Fruit fly (Drosophila melanogaster) whole organism: ENCODE data around the gene miple2.

Experiments
- CG8478 ChIP-seq: fragments of >200 bp; optimal IDR thresholded peaks from 2 replicates; lab custom pipeline; 2018; ENCODE audit warnings: inconsistent platforms
- Dll ChIP-seq: fragments of >200 bp; optimal IDR thresholded peaks from 2 replicates; lab custom pipeline; 2017
- EcR ChIP-seq, 2 experiments: fragments of >200 bp; optimal IDR thresholded peaks; 2 replicates each; lab custom pipeline; 2017; ENCODE audit warnings: missing biosample characterization in 2 of 2, missing genetic modification characterization in 2 of 2, missing genetic modification reagents in 2 of 2
- pan ChIP-seq: fragments of >200 bp; optimal IDR thresholded peaks from 2 replicates; lab custom pipeline; 2017
- psq ChIP-seq: fragments of >200 bp; optimal IDR thresholded peaks from 2 replicates; lab custom pipeline; 2017
- usp ChIP-seq: fragments of >200 bp; optimal IDR thresholded peaks from 2 replicates; lab custom pipeline; 2017; ENCODE audit warnings: missing biosample characterization, missing genetic modification characterization, mixed read lengths

The miple2 gene

dm6 chr3L:270760-271500, at the start of gene miple2:
Gene miple2, plus strand, starts transcription at chr3L:271200.
- TF ChIP-seq usp (GFP tag; lab: Kevin White, UChicago), result no peak
- no peak for TF ChIP-seq EcR (GFP tag; optimal IDR thresholded peaks at IDR 0.05; lab: Kevin White, UChicago)
- TF ChIP-seq CG8478 (lab: Kevin White, UChicago), result no peak
- no peak for TF ChIP-seq Dll
- TF ChIP-seq pan (lab: Kevin White, UChicago), result no peak
- TF ChIP-seq psq (lab: Kevin White, UChicago), result no peak

- no peak for TF ChIP-seq CG8478 (lab: Kevin White, UChicago)
- no peak for TF ChIP-seq EcR (GFP tag; optimal IDR thresholded peaks at IDR 0.05; lab: Kevin White, UChicago)
- TF ChIP-seq psq (lab: Kevin White, UChicago), result no peak
Measured at dm6 chr3L:223019-223902, 47.7 kb upstream of the miple2 start, which contains the start of the genes pyx and CG33229. Gene pyx, minus strand, starts transcription at chr3L:223069. Gene CG33229, plus strand, starts transcription at chr3L:223852.

dm6 chr3L:224004-224951, 46.7 kb upstream of the miple2 start:
- TF ChIP-seq EcR (GFP tag; optimal IDR thresholded peaks at IDR 0.05; lab: Kevin White, UChicago) (no peak), CG8478 (lab: Kevin White, UChicago) (peak; percentile 45)

dm6 chr3L:225120-225519, 45.9 kb upstream of the miple2 start:
- no peak for TF ChIP-seq pan (lab: Kevin White, UChicago)
- no peak for TF ChIP-seq CG8478 (lab: Kevin White, UChicago)
- TF ChIP-seq Dll, result no peak
- no peak for TF ChIP-seq EcR (GFP tag; optimal IDR thresholded peaks at IDR 0.05; lab: Kevin White, UChicago)
- no peak for TF ChIP-seq psq (lab: Kevin White, UChicago)
- no peak for TF ChIP-seq usp (GFP tag; lab: Kevin White, UChicago)

dm6 chr3L:231504-231903, 39.5 kb upstream of the miple2 start, which contains the start of gene CG42846:
Gene CG42846, minus strand, starts transcription at chr3L:231604.
- TF ChIP-seq usp (GFP tag; lab: Kevin White, UChicago), result no peak
- no peak for TF ChIP-seq pan (lab: Kevin White, UChicago)
- TF ChIP-seq Dll, result no peak
- no peak for TF ChIP-seq psq (lab: Kevin White, UChicago)
- TF ChIP-seq CG8478 (lab: Kevin White, UChicago), result no peak
- TF ChIP-seq EcR (GFP tag; optimal IDR thresholded peaks at IDR 0.05; lab: Kevin White, UChicago), result no peak

DNA sequence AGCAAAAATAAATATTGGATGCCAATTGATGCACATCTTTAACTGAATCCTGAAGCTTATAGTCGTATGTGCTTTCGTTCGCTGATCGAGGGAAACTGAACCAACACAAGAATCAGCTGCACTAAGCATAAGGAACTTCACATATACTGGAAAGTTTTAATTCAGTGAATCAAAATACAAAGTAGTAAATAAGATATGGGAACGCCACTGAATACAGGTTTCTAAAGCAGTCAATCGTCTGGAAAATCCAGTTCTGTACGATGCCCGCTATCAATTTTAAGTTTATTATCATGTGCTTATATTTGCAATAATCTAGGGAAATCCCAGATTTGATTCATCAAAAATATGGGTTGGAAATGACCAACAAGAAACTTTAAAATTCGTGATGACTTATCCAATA, 38.7 kb upstream of the miple2 start, which contains the start of gene CG34454:
Gene CG34454 (minus strand): TSS at position 84 of the 400 bp plus-strand sequence.
- TF ChIP-seq pan (lab: Kevin White, UChicago) (no peak), psq (lab: Kevin White, UChicago) (no peak), Dll (no peak), usp (GFP tag; lab: Kevin White, UChicago) (no peak), CG8478 (lab: Kevin White, UChicago) (no peak), EcR (GFP tag; optimal IDR thresholded peaks at IDR 0.05; lab: Kevin White, UChicago) (no peak)

- TF ChIP-seq psq (lab: Kevin White, UChicago) (no peak), pan (lab: Kevin White, UChicago) (no peak), EcR (GFP tag; optimal IDR thresholded peaks at IDR 0.05; lab: Kevin White, UChicago) (no peak), Dll (no peak), CG8478 (lab: Kevin White, UChicago) (no peak), usp (GFP tag; lab: Kevin White, UChicago) (no peak)
Measured at dm6 chr3L:233251-233650, 37.7 kb upstream of the miple2 start, which contains the start of gene CG34453. Gene CG34453, minus strand, starts transcription at chr3L:233351.

DNA sequence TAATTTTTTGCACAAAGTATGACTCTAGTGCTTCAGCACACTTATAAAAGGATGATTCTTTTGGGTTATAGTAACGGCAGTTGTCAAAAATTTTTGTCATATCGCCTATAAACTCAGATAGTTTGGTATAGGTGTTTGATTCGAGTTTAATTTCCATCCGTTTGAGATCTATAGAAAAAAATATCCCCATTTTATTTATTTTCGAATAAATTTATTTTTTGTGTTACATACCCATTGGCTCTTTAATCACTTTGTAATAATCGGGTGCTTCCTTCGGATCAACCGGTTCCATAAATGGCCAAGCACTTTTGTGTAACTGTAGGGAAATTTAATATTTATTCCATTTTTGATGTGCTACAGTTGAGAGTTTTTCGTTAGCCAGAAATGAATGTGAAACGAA, 36.7 kb upstream of the miple2 start:
- TF ChIP-seq Dll (no peak), CG8478 (lab: Kevin White, UChicago) (no peak), pan (lab: Kevin White, UChicago) (no peak), usp (GFP tag; lab: Kevin White, UChicago) (no peak), psq (lab: Kevin White, UChicago) (no peak), EcR (GFP tag; optimal IDR thresholded peaks at IDR 0.05; lab: Kevin White, UChicago) (no peak)

dm6 chr3L:246644-247199, 24.3 kb upstream of the miple2 start:
- TF ChIP-seq psq (lab: Kevin White, UChicago) (no peak), usp (GFP tag; lab: Kevin White, UChicago) (no peak), pan (lab: Kevin White, UChicago) (no peak), Dll (no peak), EcR (GFP tag; optimal IDR thresholded peaks at IDR 0.05; lab: Kevin White, UChicago) (no peak), CG8478 (lab: Kevin White, UChicago) (no peak)

DNA sequence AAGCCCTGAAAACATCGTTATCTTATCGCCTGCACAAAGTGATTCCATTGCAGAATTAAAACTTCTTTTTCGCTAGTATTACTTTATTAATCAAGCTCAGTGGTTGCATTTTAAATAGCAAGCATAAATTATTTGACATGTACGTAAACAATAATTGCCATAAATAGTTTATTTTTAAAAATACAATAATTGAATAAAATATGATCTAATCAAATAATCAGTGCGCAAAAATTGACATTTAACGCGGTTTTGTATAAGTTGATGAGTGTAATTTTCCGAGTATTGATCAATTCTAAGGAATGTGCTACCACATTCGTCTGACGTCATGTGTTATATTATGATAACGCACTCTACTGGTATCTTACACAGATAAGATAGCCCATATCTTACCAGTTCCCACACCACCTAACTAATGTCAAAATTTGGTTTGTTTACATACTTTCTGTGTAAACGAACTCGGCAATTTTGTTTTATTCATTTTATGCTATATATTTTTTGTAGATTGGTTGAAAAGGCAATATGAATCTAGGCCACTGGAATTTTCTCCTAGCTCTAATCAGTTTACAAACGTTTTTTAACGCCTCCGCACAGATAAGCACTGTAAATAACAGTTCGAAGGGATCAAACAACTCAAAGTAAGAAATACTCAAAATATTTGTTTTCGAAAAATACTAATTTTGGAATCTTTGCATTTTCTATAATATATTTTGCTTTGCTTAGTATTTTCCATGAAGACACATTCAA, 23.3 kb upstream of the miple2 start, which contains the start of gene mthl14:
Gene mthl14 (plus strand): TSS at position 10 of the 744 bp plus-strand sequence.
- TF ChIP-seq usp (GFP tag; lab: Kevin White, UChicago) (no peak), CG8478 (lab: Kevin White, UChicago) (no peak), EcR (GFP tag; optimal IDR thresholded peaks at IDR 0.05; lab: Kevin White, UChicago) (no peak), pan (lab: Kevin White, UChicago) (no peak), Dll (no peak), psq (lab: Kevin White, UChicago) (no peak)
